Worm (Caenorhabditis elegans) whole organism, late embryonic: Measurements from ENCODE around the gene hot-9.

Experiments
- hlh-15 ChIP-seq: sonication (generic microtip); optimal IDR thresholded peaks from 2 replicates; lab custom pipeline; 2016; ENCODE audit warnings: missing genetic modification characterization, missing compliant biosample characterization
- lim-6 ChIP-seq: sonication (generic microtip); optimal IDR thresholded peaks from 2 replicates; lab custom pipeline; 2016; ENCODE audit warnings: missing genetic modification characterization, missing compliant biosample characterization
- pag-3 ChIP-seq: sonication (generic microtip); optimal IDR thresholded peaks from 2 replicates; lab custom pipeline; 2016; ENCODE audit warnings: missing compliant biosample characterization, missing genetic modification characterization, borderline replicate concordance
- pha-4 ChIP-seq: fragments of 150-350 bp; optimal IDR thresholded peaks from 2 replicates; lab custom pipeline; 2018; ENCODE audit warnings: missing biosample characterization, missing genetic modification reagents, missing genetic modification characterization
- unc-55 ChIP-seq: sonication (generic microtip); optimal IDR thresholded peaks from 2 replicates; lab custom pipeline; 2017; ENCODE audit warnings: missing biosample characterization, missing genetic modification reagents, missing genetic modification characterization

ce11 chrIV:4992089-4992488 is 53.2 kb downstream of the hot-9 start, which contains the start of gene str-162:
- TF ChIP-seq hlh-15 (tag; lab: Kevin White, UChicago) (no peak), unc-55 (GFP tag; lab: Kevin White, UChicago) (no peak), pag-3 (tag; lab: Kevin White, UChicago) (no peak), pha-4 (no peak), lim-6 (tag; lab: Kevin White, UChicago) (no peak)
